Fruit fly (Drosophila melanogaster) whole organism, embryonic: Measurements from ENCODE around the gene CAH4.

Source experiments
- ATbp ChIP-seq: fragments of 200-800 bp; sonication (Bioruptor generic); optimal IDR thresholded peaks from 2 replicates; lab custom pipeline; 2017; ENCODE audit warnings: missing biosample characterization, mild to moderate bottlenecking, missing genetic modification characterization, missing genetic modification reagents
- Bdp1 ChIP-seq: fragments of 200-800 bp; sonication (Bioruptor generic); optimal IDR thresholded peaks from 3 replicates; lab custom pipeline; 2016; ENCODE audit warnings: missing biosample characterization, missing genetic modification characterization
- CG10147 ChIP-seq: fragments of 200-800 bp; sonication (Bioruptor generic); optimal IDR thresholded peaks from 2 replicates; lab custom pipeline; 2019; ENCODE audit warnings: missing biosample characterization, mild to moderate bottlenecking, missing genetic modification characterization, moderate library complexity
- CG1024 ChIP-seq: fragments of 200-800 bp; sonication (Bioruptor generic); IDR thresholded peaks from 2 replicates; pipeline ENCODE4 v1.3.6; 2022; ENCODE audit warnings: missing biosample characterization, missing genetic modification characterization
- CG10979 ChIP-seq: fragments of 200-800 bp; sonication (Bioruptor generic); optimal IDR thresholded peaks from 2 replicates; lab custom pipeline; 2018; ENCODE audit warnings: missing biosample characterization, mild to moderate bottlenecking, missing genetic modification characterization, moderate library complexity
- CG11695 ChIP-seq: fragments of 200-800 bp; sonication (Bioruptor generic); IDR thresholded peaks from 3 replicates; pipeline ENCODE4 v1.3.6; 2022; ENCODE audit warnings: missing biosample characterization, missing genetic modification characterization
- CG12659 ChIP-seq: fragments of 200-800 bp; sonication (Bioruptor generic); optimal IDR thresholded peaks from 3 replicates; lab custom pipeline; 2017; ENCODE audit warnings: mild to moderate bottlenecking, missing biosample characterization, missing genetic modification reagents, missing genetic modification characterization
- CG13775 ChIP-seq: fragments of 200-800 bp; sonication (Bioruptor generic); optimal IDR thresholded peaks from 3 replicates; lab custom pipeline; 2017; ENCODE audit warnings: missing biosample characterization, mild to moderate bottlenecking, missing genetic modification characterization
- CG14965 ChIP-seq: fragments of 200-800 bp; sonication (Bioruptor generic); optimal IDR thresholded peaks from 2 replicates; lab custom pipeline; 2016; ENCODE audit warnings: missing biosample characterization, missing genetic modification characterization, borderline replicate concordance
- CG17361 ChIP-seq: fragments of 200-800 bp; sonication (Bioruptor generic); IDR thresholded peaks from 3 replicates; pipeline ENCODE4 v1.3.6; 2022; ENCODE audit warnings: missing biosample characterization, missing genetic modification characterization
- CG17385 ChIP-seq: fragments of 200-800 bp; sonication (Bioruptor generic); optimal IDR thresholded peaks from 3 replicates; lab custom pipeline; 2018; ENCODE audit warnings: missing biosample characterization, mild to moderate bottlenecking, missing genetic modification characterization
- CG17568 ChIP-seq: fragments of 200-800 bp; sonication (Bioruptor generic); optimal IDR thresholded peaks from 2 replicates; lab custom pipeline; 2018; ENCODE audit warnings: missing biosample characterization, mild to moderate bottlenecking, missing genetic modification characterization, moderate library complexity
- CG1832 ChIP-seq: fragments of 200-800 bp; sonication (Bioruptor generic); optimal IDR thresholded peaks from 2 replicates; lab custom pipeline; 2017; ENCODE audit warnings: missing biosample characterization, mild to moderate bottlenecking, missing genetic modification characterization, inconsistent platforms
- CG30020 ChIP-seq: fragments of 200-800 bp; optimal IDR thresholded peaks from 2 replicates; lab custom pipeline; 2019; ENCODE audit warnings: missing biosample characterization, mild to moderate bottlenecking, missing genetic modification characterization, moderate library complexity
- CG42726 ChIP-seq: fragments of 200-800 bp; sonication (Bioruptor generic); IDR thresholded peaks from 2 replicates; pipeline ENCODE4 v1.3.6; 2022; ENCODE audit warnings: missing biosample characterization, missing genetic modification characterization; ENCODE audit not compliant: partially characterized antibody
- CG4360 ChIP-seq: fragments of 200-800 bp; sonication (Bioruptor generic); IDR thresholded peaks from 2 replicates; pipeline ENCODE4 v1.3.6; 2022; ENCODE audit warnings: missing biosample characterization, missing genetic modification characterization
- CG4424 ChIP-seq: fragments of 200-800 bp; sonication (Bioruptor generic); optimal IDR thresholded peaks from 3 replicates; lab custom pipeline; 2016; ENCODE audit warnings: missing biosample characterization, missing genetic modification characterization
- CG5953 ChIP-seq: fragments of 200-800 bp; sonication (Bioruptor generic); IDR thresholded peaks from 2 replicates; pipeline ENCODE4 v1.3.6; 2022; ENCODE audit warnings: missing biosample characterization, missing genetic modification characterization
- CG6272 ChIP-seq: fragments of 200-800 bp; sonication (Bioruptor generic); IDR thresholded peaks from 2 replicates; pipeline ENCODE4 v1.3.6; 2022; ENCODE audit warnings: missing biosample characterization, missing genetic modification characterization
- CG6654 ChIP-seq: fragments of 200-800 bp; sonication (Bioruptor generic); optimal IDR thresholded peaks from 2 replicates; lab custom pipeline; 2017; ENCODE audit warnings: missing biosample characterization, mild to moderate bottlenecking, missing genetic modification characterization
- CG8281 ChIP-seq: fragments of 200-800 bp; sonication (Bioruptor generic); optimal IDR thresholded peaks from 2 replicates; lab custom pipeline; 2018; ENCODE audit warnings: missing biosample characterization, mild to moderate bottlenecking, missing genetic modification characterization, moderate library complexity
- Deaf1 ChIP-seq: fragments of 200-800 bp; optimal IDR thresholded peaks from 3 replicates; lab custom pipeline; 2019; ENCODE audit warnings: missing biosample characterization, mild to moderate bottlenecking, missing genetic modification characterization, moderate library complexity
- Doc2 ChIP-seq: fragments of 200-800 bp; sonication (Bioruptor generic); IDR thresholded peaks from 2 replicates; pipeline ENCODE4 v1.3.6; 2022; ENCODE audit warnings: missing biosample characterization, missing genetic modification characterization
- HHEX ChIP-seq: fragments of 200-800 bp; sonication (Bioruptor generic); optimal IDR thresholded peaks from 3 replicates; lab custom pipeline; 2017; ENCODE audit warnings: missing biosample characterization, mild to moderate bottlenecking, missing genetic modification characterization, missing genetic modification reagents
- HLHmδ ChIP-seq: fragments of 200-800 bp; sonication (Bioruptor generic); optimal IDR thresholded peaks from 2 replicates; lab custom pipeline; 2018; ENCODE audit warnings: missing biosample characterization, mild to moderate bottlenecking, missing genetic modification characterization, moderate library complexity
- Hr51 ChIP-seq, 2 experiments: fragments of 200-800 bp; sonication (Bioruptor generic); optimal IDR thresholded peaks; 2 replicates in 1 of 2; 3 replicates in 1 of 2; lab custom pipeline; 2016 to 2018; ENCODE audit warnings: missing biosample characterization in 2 of 2, missing genetic modification characterization in 2 of 2, mild to moderate bottlenecking in 1 of 2, moderate library complexity in 1 of 2
- Neu2 ChIP-seq: fragments of 200-800 bp; sonication (Bioruptor generic); optimal IDR thresholded peaks from 3 replicates; lab custom pipeline; 2016; ENCODE audit warnings: missing biosample characterization, missing genetic modification characterization, borderline replicate concordance
- NfI ChIP-seq: fragments of 200-800 bp; sonication (Bioruptor generic); optimal IDR thresholded peaks from 3 replicates; lab custom pipeline; 2018; ENCODE audit warnings: missing biosample characterization, mild to moderate bottlenecking, missing genetic modification characterization, moderate library complexity
- Ravus ChIP-seq: fragments of 200-800 bp; sonication (Bioruptor generic); IDR thresholded peaks from 2 replicates; pipeline ENCODE4 v1.3.6; 2022; ENCODE audit warnings: missing biosample characterization, missing genetic modification characterization
- ab ChIP-seq: fragments of 200-800 bp; sonication (Bioruptor generic); optimal IDR thresholded peaks from 2 replicates; lab custom pipeline; 2016; ENCODE audit warnings: missing biosample characterization, missing genetic modification characterization
- bcd ChIP-seq: fragments of 200-800 bp; sonication (Bioruptor generic); optimal IDR thresholded peaks from 2 replicates; lab custom pipeline; 2017; ENCODE audit warnings: missing biosample characterization, mild to moderate bottlenecking, missing genetic modification characterization
- chm ChIP-seq: fragments of 200-800 bp; sonication (Bioruptor generic); IDR thresholded peaks from 2 replicates; pipeline ENCODE4 v1.3.6; 2022; ENCODE audit warnings: missing biosample characterization, missing genetic modification characterization
- ci ChIP-seq: fragments of 200-800 bp; sonication (Bioruptor generic); IDR thresholded peaks from 3 replicates; pipeline ENCODE4 v1.3.6; 2022; ENCODE audit warnings: missing biosample characterization, missing genetic modification characterization
- dati ChIP-seq: fragments of 200-800 bp; sonication (Bioruptor generic); IDR thresholded peaks from 2 replicates; pipeline ENCODE4 v1.3.6; 2022; ENCODE audit warnings: missing biosample characterization, missing genetic modification characterization
- emc ChIP-seq: fragments of 200-800 bp; sonication (Bioruptor generic); optimal IDR thresholded peaks from 2 replicates; lab custom pipeline; 2016; ENCODE audit warnings: missing biosample characterization, missing genetic modification characterization
- eyg ChIP-seq: fragments of 200-800 bp; sonication (Bioruptor generic); optimal IDR thresholded peaks from 3 replicates; lab custom pipeline; 2016; ENCODE audit warnings: missing biosample characterization, missing genetic modification characterization
- ftz-f1 ChIP-seq: fragments of 200-800 bp; sonication (Bioruptor generic); optimal IDR thresholded peaks from 2 replicates; lab custom pipeline; 2016; ENCODE audit warnings: missing biosample characterization, missing genetic modification characterization
- gcm2 ChIP-seq: fragments of 200-800 bp; sonication (Bioruptor generic); optimal IDR thresholded peaks from 2 replicates; lab custom pipeline; 2016; ENCODE audit warnings: missing biosample characterization, missing genetic modification characterization
- gem ChIP-seq: fragments of 200-800 bp; sonication (Bioruptor generic); optimal IDR thresholded peaks from 2 replicates; lab custom pipeline; 2019; ENCODE audit warnings: missing biosample characterization, mild to moderate bottlenecking, missing genetic modification characterization, moderate library complexity
- hth ChIP-seq: fragments of >200 bp; optimal IDR thresholded peaks from 2 replicates; lab custom pipeline; 2017; ENCODE audit warnings: inconsistent platforms
- luna ChIP-seq: fragments of 200-800 bp; sonication (Bioruptor generic); optimal IDR thresholded peaks from 2 replicates; lab custom pipeline; 2016; ENCODE audit warnings: missing biosample characterization, missing genetic modification characterization
- mld ChIP-seq: fragments of 200-800 bp; sonication (Bioruptor generic); IDR thresholded peaks from 3 replicates; pipeline ENCODE4 v1.3.6; 2022; ENCODE audit warnings: missing biosample characterization, missing genetic modification characterization; ENCODE audit not compliant: partially characterized antibody
- pros ChIP-seq: fragments of 200-800 bp; sonication (Bioruptor generic); optimal IDR thresholded peaks from 3 replicates; lab custom pipeline; 2019; ENCODE audit warnings: missing biosample characterization, mild to moderate bottlenecking, missing genetic modification characterization, moderate library complexity
- pum ChIP-seq: fragments of 200-800 bp; sonication (Bioruptor generic); optimal IDR thresholded peaks from 2 replicates; lab custom pipeline; 2016; ENCODE audit warnings: missing biosample characterization, missing genetic modification characterization
- run ChIP-seq: fragments of 200-800 bp; sonication (Bioruptor generic); optimal IDR thresholded peaks from 3 replicates; lab custom pipeline; 2018; ENCODE audit warnings: missing biosample characterization, mild to moderate bottlenecking, missing genetic modification characterization
- schlank ChIP-seq: fragments of 200-800 bp; sonication (Bioruptor generic); optimal IDR thresholded peaks from 2 replicates; lab custom pipeline; 2018; ENCODE audit warnings: missing biosample characterization, mild to moderate bottlenecking, missing genetic modification characterization
- sisA ChIP-seq: fragments of 200-800 bp; sonication (Bioruptor generic); IDR thresholded peaks from 2 replicates; pipeline ENCODE4 v1.3.6; 2022; ENCODE audit warnings: missing biosample characterization, missing genetic modification characterization
- twi ChIP-seq: fragments of 200-800 bp; optimal IDR thresholded peaks from 2 replicates; lab custom pipeline; 2019; ENCODE audit warnings: missing biosample characterization, mild to moderate bottlenecking, missing genetic modification characterization, moderate library complexity
- zfh2 ChIP-seq: fragments of 200-800 bp; sonication (Bioruptor generic); optimal IDR thresholded peaks from 2 replicates; lab custom pipeline; 2016; ENCODE audit warnings: missing biosample characterization, missing genetic modification characterization

The CAH4 gene

dm6 chr3R:24810844-24811625 is 46.3 kb downstream of the CAH4 start (continued):
- TF ChIP-seq CG10147 (GFP tag; lab: Kevin White, UChicago) (peak; percentile 68), CG6654 (GFP tag; lab: Kevin White, UChicago) (peak; percentile 64), schlank (tag; lab: Kevin White, UChicago) (peak; percentile 91), CG5953 (GFP tag; lab: Robert Waterston, UW) (peak; percentile 91), CG12659 (GFP tag; lab: Kevin White, UChicago) (peak; percentile 92), dati (peak; percentile 65), ci (GFP tag; lab: Robert Waterston, UW) (peak; percentile 94), HHEX (GFP tag; lab: Kevin White, UChicago) (peak; percentile 90), CG6272 (peak; percentile 81), gcm2 (peak; percentile 78), CG42726 (no peak), CG13775 (GFP tag; lab: Kevin White, UChicago) (peak; percentile 75), CG30020 (tag; lab: Kevin White, UChicago) (peak; percentile 41), ab (peak; percentile 78), run (tag; lab: Kevin White, UChicago) (peak; percentile 59), ftz-f1 (GFP tag; lab: Kevin White, UChicago) (peak; percentile 40), CG4360 (GFP tag; lab: Robert Waterston, UW) (peak; percentile 49; the same call in 1 of the 2 replicates), Ravus (GFP tag; lab: Robert Waterston, UW) (peak; percentile 65), Hr51 (GFP tag; optimal IDR thresholded peaks at IDR 0.05; lab: Kevin White, UChicago) (peak; percentile 76 to 90), hth (lab: Kevin White, UChicago) (no peak), luna (GFP tag; lab: Kevin White, UChicago) (peak; percentile 69), chm (peak; percentile 90), CG8281 (tag; lab: Kevin White, UChicago) (peak; percentile 73), CG14965 (GFP tag; lab: Kevin White, UChicago) (no peak), zfh2 (GFP tag; lab: Kevin White, UChicago) (peak; percentile 89), CG4424 (peak; percentile 83), pros (no peak), ATbp (peak; percentile 78), Bdp1 (peak; percentile 70), CG10979 (peak; percentile 70), pum (GFP tag; lab: Kevin White, UChicago) (peak; percentile 67), CG17568 (GFP tag; lab: Kevin White, UChicago) (peak; percentile 85), sisA (peak; percentile 87), Doc2 (GFP tag; lab: Robert Waterston, UW) (peak; percentile 77), CG1024 (GFP tag; lab: Robert Waterston, UW) (peak; percentile 72), eyg (peak; percentile 64), CG11695 (GFP tag; lab: Robert Waterston, UW) (peak; percentile 98), NfI (peak; percentile 93), emc (GFP tag; lab: Kevin White, UChicago) (peak; percentile 83), Deaf1 (tag; lab: Kevin White, UChicago) (no peak), CG17385 (GFP tag; lab: Kevin White, UChicago) (peak; percentile 89), bcd (peak; percentile 82), mld (GFP tag; lab: Robert Waterston, UW) (0 out of 3 replicates have a peak, but pooled peaks have one; percentile 20), twi (peak; percentile 76), HLHmδ (GFP tag; lab: Kevin White, UChicago) (no peak), Neu2 (GFP tag; lab: Kevin White, UChicago) (no peak), CG1832 (no peak), gem (peak; percentile 91), CG17361 (peak; percentile 85)
